Worm (Caenorhabditis elegans) whole organism, late embryonic: Measurements from ENCODE around the gene B0432.9.

ENCODE experiments used
- C08G9.2 ChIP-seq: sonication (generic microtip); optimal IDR thresholded peaks from 2 replicates; lab custom pipeline; 2016; ENCODE audit warnings: mild to moderate bottlenecking, missing genetic modification characterization, moderate library complexity, missing compliant biosample characterization
- F13H6.1 ChIP-seq: sonication (generic microtip); optimal IDR thresholded peaks from 2 replicates; lab custom pipeline; 2016; ENCODE audit warnings: missing genetic modification characterization, missing compliant biosample characterization
- T23F11.4 ChIP-seq: fragments of 200-800 bp; sonication (Bioruptor generic); optimal IDR thresholded peaks from 2 replicates; lab custom pipeline; 2018; ENCODE audit warnings: mild to moderate bottlenecking, missing genetic modification characterization, missing compliant biosample characterization
- ahr-1 ChIP-seq: sonication (generic microtip); optimal IDR thresholded peaks from 2 replicates; lab custom pipeline; 2016; ENCODE audit warnings: missing genetic modification characterization, missing compliant biosample characterization
- ceh-18 ChIP-seq: sonication (generic microtip); optimal IDR thresholded peaks from 2 replicates; lab custom pipeline; 2016; ENCODE audit warnings: missing genetic modification characterization, missing compliant biosample characterization
- ceh-22 ChIP-seq: sonication (generic microtip); optimal IDR thresholded peaks from 2 replicates; lab custom pipeline; 2017; ENCODE audit warnings: missing biosample characterization, missing genetic modification characterization
- ceh-24 ChIP-seq: sonication (generic microtip); optimal IDR thresholded peaks from 2 replicates; lab custom pipeline; 2016; ENCODE audit warnings: mild to moderate bottlenecking, missing genetic modification characterization, missing compliant biosample characterization
- ceh-34 ChIP-seq: sonication (generic microtip); optimal IDR thresholded peaks from 2 replicates; lab custom pipeline; 2016; ENCODE audit warnings: mild to moderate bottlenecking, missing genetic modification characterization, missing compliant biosample characterization
- ceh-45 ChIP-seq: fragments of 200-800 bp; sonication (Bioruptor generic); IDR thresholded peaks from 2 replicates; pipeline ENCODE4 v1.3.6; 2022; ENCODE audit warnings: missing genetic modification reagents, missing genetic modification characterization, missing compliant biosample characterization
- ceh-9 ChIP-seq: sonication (generic microtip); optimal IDR thresholded peaks from 2 replicates; lab custom pipeline; 2016; ENCODE audit warnings: mild to moderate bottlenecking, missing genetic modification characterization, inconsistent platforms, missing compliant biosample characterization
- che-1 ChIP-seq: sonication (generic microtip); optimal IDR thresholded peaks from 2 replicates; lab custom pipeline; 2016; ENCODE audit warnings: mild to moderate bottlenecking, missing genetic modification characterization, missing compliant biosample characterization
- dmd-4 ChIP-seq: sonication (generic microtip); optimal IDR thresholded peaks from 2 replicates; lab custom pipeline; 2016; ENCODE audit warnings: borderline replicate concordance, missing genetic modification characterization, missing compliant biosample characterization
- elt-4 ChIP-seq: sonication (generic microtip); optimal IDR thresholded peaks from 2 replicates; lab custom pipeline; 2016; ENCODE audit warnings: missing genetic modification characterization, missing compliant biosample characterization
- ets-4 ChIP-seq: sonication (generic microtip); optimal IDR thresholded peaks from 2 replicates; lab custom pipeline; 2016; ENCODE audit warnings: missing genetic modification characterization, missing compliant biosample characterization
- eyg-1 ChIP-seq: sonication (generic microtip); optimal IDR thresholded peaks from 2 replicates; lab custom pipeline; 2016; ENCODE audit warnings: missing genotype, missing genetic modification characterization, missing compliant biosample characterization
- gmeb-2 ChIP-seq: sonication (generic microtip); optimal IDR thresholded peaks from 2 replicates; lab custom pipeline; 2016; ENCODE audit warnings: missing genetic modification characterization, inconsistent platforms, missing compliant biosample characterization
- hlh-13 ChIP-seq: fragments of 200-800 bp; sonication (Bioruptor generic); optimal IDR thresholded peaks from 2 replicates; lab custom pipeline; 2018; ENCODE audit warnings: mild to moderate bottlenecking, missing genetic modification characterization, missing compliant biosample characterization
- hlh-15 ChIP-seq: sonication (generic microtip); optimal IDR thresholded peaks from 2 replicates; lab custom pipeline; 2016; ENCODE audit warnings: missing genetic modification characterization, missing compliant biosample characterization
- hlh-6 ChIP-seq: sonication (generic microtip); optimal IDR thresholded peaks from 2 replicates; lab custom pipeline; 2016; ENCODE audit warnings: missing genotype, missing genetic modification characterization, missing compliant biosample characterization
- lim-6 ChIP-seq: sonication (generic microtip); optimal IDR thresholded peaks from 2 replicates; lab custom pipeline; 2016; ENCODE audit warnings: missing genetic modification characterization, missing compliant biosample characterization
- lin-11 ChIP-seq: fragments of 200-800 bp; sonication (Bioruptor generic); optimal IDR thresholded peaks from 2 replicates; lab custom pipeline; 2018; ENCODE audit warnings: mild to moderate bottlenecking, missing genetic modification characterization, missing compliant biosample characterization
- nfya-1 ChIP-seq: sonication (generic microtip); optimal IDR thresholded peaks from 2 replicates; lab custom pipeline; 2017; ENCODE audit warnings: missing genetic modification characterization, mild to moderate bottlenecking, missing compliant biosample characterization, antibody characterized with exemption, moderate library complexity
- odd-2 ChIP-seq: sonication (generic microtip); optimal IDR thresholded peaks from 2 replicates; lab custom pipeline; 2017; ENCODE audit warnings: antibody characterized with exemption, mild to moderate bottlenecking, missing genetic modification characterization, missing compliant biosample characterization
- pax-1 ChIP-seq: fragments of 150-350 bp; optimal IDR thresholded peaks from 2 replicates; lab custom pipeline; 2014; ENCODE audit warnings: missing biosample characterization, missing genetic modification characterization
- pha-2 ChIP-seq: sonication (generic microtip); optimal IDR thresholded peaks from 2 replicates; lab custom pipeline; 2017; ENCODE audit warnings: mild to moderate bottlenecking, missing genetic modification characterization, missing compliant biosample characterization
- pqm-1 ChIP-seq: sonication (generic microtip); optimal IDR thresholded peaks from 2 replicates; lab custom pipeline; 2016; ENCODE audit warnings: missing genetic modification characterization, missing compliant biosample characterization
- ref-2 ChIP-seq: sonication (generic microtip); optimal IDR thresholded peaks from 2 replicates; lab custom pipeline; 2016; ENCODE audit warnings: missing genetic modification characterization, missing compliant biosample characterization
- sox-2 ChIP-seq: fragments of 200-800 bp; sonication (Bioruptor generic); IDR thresholded peaks from 2 replicates; pipeline ENCODE4 v1.3.6; 2022; ENCODE audit warnings: missing genetic modification reagents, missing genetic modification characterization, missing compliant biosample characterization
- sox-4 ChIP-seq: sonication (generic microtip); optimal IDR thresholded peaks from 2 replicates; lab custom pipeline; 2017; ENCODE audit warnings: mild to moderate bottlenecking, missing genetic modification characterization, inconsistent platforms, missing compliant biosample characterization
- syd-9 ChIP-seq: sonication (generic microtip); optimal IDR thresholded peaks from 2 replicates; lab custom pipeline; 2016; ENCODE audit warnings: mild to moderate bottlenecking, missing genetic modification characterization, moderate library complexity, missing compliant biosample characterization
- tbx-7 ChIP-seq: sonication (generic microtip); optimal IDR thresholded peaks from 2 replicates; lab custom pipeline; 2016; ENCODE audit warnings: missing genotype, missing genetic modification characterization, missing compliant biosample characterization
- unc-3 ChIP-seq, 2 experiments: fragments of 200-800 bp in 1 of 2; sonication (Bioruptor generic) in 1 of 2; sonication (generic microtip) in 1 of 2; conservative IDR thresholded peaks in 1 of 2; optimal IDR thresholded peaks in 1 of 2; 2 replicates each; pipeline versions ENCODE4 v1.3.6 to Lab custom; 2016 to 2022; ENCODE audit warnings: missing compliant biosample characterization in 2 of 2, missing genetic modification characterization in 2 of 2, missing genetic modification reagents in 1 of 2
- unc-55 ChIP-seq: sonication (generic microtip); optimal IDR thresholded peaks from 2 replicates; lab custom pipeline; 2017; ENCODE audit warnings: missing biosample characterization, missing genetic modification reagents, missing genetic modification characterization
- unc-86 ChIP-seq: sonication (generic microtip); optimal IDR thresholded peaks from 2 replicates; lab custom pipeline; 2016; ENCODE audit warnings: missing genetic modification characterization, missing compliant biosample characterization
- zip-5 ChIP-seq: sonication (generic microtip); optimal IDR thresholded peaks from 2 replicates; lab custom pipeline; 2016; ENCODE audit warnings: missing genetic modification characterization, missing compliant biosample characterization

Gene B0432.9

ce11 chrII:273872-274271 lies 9.6 kb downstream of the B0432.9 start, which contains the start of gene B0432.7:
Gene B0432.7, minus strand, starts transcription at chrII:273972.
- TF ChIP-seq nfya-1 (tag; lab: Kevin White, UChicago) (no peak), C08G9.2 (no peak)

ce11 chrII:264053-264452 lies 19.4 kb downstream of the B0432.9 start, which contains the start of gene B0432.14:
Gene B0432.14, plus strand, starts transcription at chrII:264353.
- TF ChIP-seq gmeb-2 (tag; lab: Kevin White, UChicago) (no peak), syd-9 (tag; lab: Kevin White, UChicago) (no peak), ceh-24 (no peak), odd-2 (tag; lab: Kevin White, UChicago) (no peak), ceh-45 (GFP tag; lab: Robert Waterston, UW) (no peak), dmd-4 (tag; lab: Kevin White, UChicago) (no peak), ets-4 (tag; lab: Kevin White, UChicago) (no peak), ceh-18 (no peak), zip-5 (tag; lab: Kevin White, UChicago) (no peak), ceh-9 (tag; lab: Kevin White, UChicago) (no peak), T23F11.4 (GFP tag; lab: Kevin White, UChicago) (no peak), unc-55 (GFP tag; lab: Kevin White, UChicago) (no peak), ref-2 (tag; lab: Kevin White, UChicago) (no peak), ahr-1 (tag; lab: Kevin White, UChicago) (no peak), lim-6 (tag; lab: Kevin White, UChicago) (no peak)
- TF ChIP-seq, all 69 proteins: peak for 0

ce11 chrII:263563-263962 lies 19.9 kb downstream of the B0432.9 start, which contains the start of gene scc-2:
Gene scc-2, minus strand, starts transcription at chrII:263663.
- TF ChIP-seq pax-1 (tag; lab: Kevin White, UChicago): no peak
- TF ChIP-seq ref-2 (tag; lab: Kevin White, UChicago): no peak
- TF ChIP-seq hlh-13: no peak
- no peak for TF ChIP-seq F13H6.1 (tag; lab: Kevin White, UChicago)
- TF ChIP-seq unc-55 (GFP tag; lab: Kevin White, UChicago): no peak
- no peak for TF ChIP-seq ceh-22 (tag; lab: Kevin White, UChicago)
- TF ChIP-seq elt-4: no peak
- TF ChIP-seq hlh-6: no peak
- no peak for TF ChIP-seq sox-4
- no peak for TF ChIP-seq ets-4 (tag; lab: Kevin White, UChicago)
- TF ChIP-seq unc-86 (tag; lab: Kevin White, UChicago): no peak
- no peak for TF ChIP-seq tbx-7
- no peak for TF ChIP-seq ceh-9 (tag; lab: Kevin White, UChicago)
- no peak for TF ChIP-seq ceh-18
- TF ChIP-seq unc-3 (GFP tag; conservative IDR thresholded peaks at IDR 0.05; lab: Robert Waterston, UW): no peak
- TF ChIP-seq unc-3 (tag; optimal IDR thresholded peaks at IDR 0.05; lab: Kevin White, UChicago): no peak
- TF ChIP-seq gmeb-2 (tag; lab: Kevin White, UChicago): no peak

ce11 chrII:257519-257918 lies 26.0 kb downstream of the B0432.9 start, which contains the start of gene cat-2:
Gene cat-2, plus strand, starts transcription at chrII:257819.
- no peak for TF ChIP-seq F13H6.1 (tag; lab: Kevin White, UChicago)
- TF ChIP-seq eyg-1: no peak
- no peak for TF ChIP-seq unc-86 (tag; lab: Kevin White, UChicago)
- no peak for TF ChIP-seq che-1 (tag; lab: Kevin White, UChicago)
- TF ChIP-seq ahr-1 (tag; lab: Kevin White, UChicago): no peak
- no peak for TF ChIP-seq ceh-45 (GFP tag; lab: Robert Waterston, UW)
- TF ChIP-seq pha-2: no peak
- TF ChIP-seq sox-2: no peak
- no peak for TF ChIP-seq pqm-1 (tag; lab: Kevin White, UChicago)
- no peak for TF ChIP-seq sox-4
- no peak for TF ChIP-seq lin-11 (tag; lab: Kevin White, UChicago)
- no peak for TF ChIP-seq hlh-15 (tag; lab: Kevin White, UChicago)
- TF ChIP-seq ceh-34 (tag; lab: Kevin White, UChicago): no peak
